Worm (Caenorhabditis elegans) whole organism, mixed stage, embryonic: ENCODE data around the gene F49C12.4.

ENCODE experiments used
- ceh-39 ChIP-seq: fragments of 150-350 bp; optimal IDR thresholded peaks from 2 replicates; lab custom pipeline; 2014; ENCODE audit warnings: missing biosample characterization, missing genetic modification characterization
- ces-1 ChIP-seq: fragments of 150-350 bp; optimal IDR thresholded peaks from 2 replicates; lab custom pipeline; 2014; ENCODE audit warnings: missing biosample characterization, missing genetic modification reagents, missing genetic modification characterization
- sem-2 ChIP-seq: fragments of 200-800 bp; sonication (Bioruptor generic); optimal IDR thresholded peaks from 2 replicates; lab custom pipeline; 2018; ENCODE audit warnings: mild to moderate bottlenecking, missing genetic modification characterization, missing compliant biosample characterization

DNA sequence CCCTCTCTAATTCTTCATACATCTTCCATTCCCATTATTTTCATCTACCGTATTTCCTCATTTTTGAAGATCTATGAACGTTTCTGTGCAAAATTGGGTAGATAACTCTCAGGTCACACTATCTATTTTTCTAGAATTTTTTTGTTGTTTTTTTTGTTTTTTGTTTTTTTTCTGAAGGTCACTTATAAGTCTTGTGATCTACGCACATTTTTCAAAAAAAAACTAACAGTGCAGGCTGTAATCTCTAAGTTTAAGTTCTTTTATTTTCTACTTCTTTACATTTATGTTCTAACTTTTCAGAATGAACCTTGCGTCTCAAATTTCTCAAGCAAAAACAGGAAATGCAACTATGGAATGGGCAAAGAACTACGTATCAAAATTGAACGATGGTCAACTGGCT is 34.1 kb downstream of the F49C12.4 start, which contains the start of gene flh-3:
- TF ChIP-seq sem-2 (GFP tag; lab: Kevin White, UChicago) (no peak), ceh-39 (tag; lab: Kevin White, UChicago) (no peak), ces-1 (GFP tag; lab: Kevin White, UChicago) (no peak)
